Fruit fly (Drosophila melanogaster) whole organism, embryonic: ENCODE data around the gene p24-1.

Experiments
- Antp ChIP-seq: fragments of 200-800 bp; sonication (Bioruptor generic); optimal IDR thresholded peaks from 3 replicates; lab custom pipeline; 2016; ENCODE audit warnings: missing biosample characterization, missing genetic modification characterization
- Atf6 ChIP-seq: fragments of 200-800 bp; sonication (Bioruptor generic); IDR thresholded peaks from 2 replicates; pipeline ENCODE4 v1.3.6; 2022; ENCODE audit warnings: missing biosample characterization, missing genetic modification characterization
- CG15514 ChIP-seq: fragments of 200-800 bp; sonication (Bioruptor generic); optimal IDR thresholded peaks from 3 replicates; lab custom pipeline; 2017; ENCODE audit warnings: missing biosample characterization, missing genetic modification characterization, mild to moderate bottlenecking, moderate library complexity, missing genetic modification reagents
- CG16863 ChIP-seq: fragments of 200-800 bp; sonication (Bioruptor generic); optimal IDR thresholded peaks from 3 replicates; lab custom pipeline; 2016; ENCODE audit warnings: missing biosample characterization, missing genetic modification characterization
- CG17912 ChIP-seq: fragments of 200-800 bp; sonication (Bioruptor generic); optimal IDR thresholded peaks from 2 replicates; lab custom pipeline; 2018; ENCODE audit warnings: missing biosample characterization, mild to moderate bottlenecking, missing genetic modification characterization
- CG1792 ChIP-seq: fragments of 200-800 bp; sonication (Bioruptor generic); optimal IDR thresholded peaks from 2 replicates; lab custom pipeline; 2016; ENCODE audit warnings: missing biosample characterization, missing genetic modification characterization
- CG18262 ChIP-seq: fragments of 200-800 bp; optimal IDR thresholded peaks from 3 replicates; lab custom pipeline; 2019; ENCODE audit warnings: missing biosample characterization, mild to moderate bottlenecking, missing genetic modification characterization, moderate library complexity
- CG1832 ChIP-seq: fragments of 200-800 bp; sonication (Bioruptor generic); optimal IDR thresholded peaks from 2 replicates; lab custom pipeline; 2017; ENCODE audit warnings: missing biosample characterization, mild to moderate bottlenecking, missing genetic modification characterization, inconsistent platforms
- CG2129 ChIP-seq: fragments of 200-800 bp; sonication (Bioruptor generic); IDR thresholded peaks from 2 replicates; pipeline ENCODE4 v1.3.6; 2022; ENCODE audit warnings: missing biosample characterization, missing genetic modification characterization; ENCODE audit not compliant: partially characterized antibody
- CG2889 ChIP-seq: fragments of 200-800 bp; sonication (Bioruptor generic); IDR thresholded peaks from 3 replicates; pipeline ENCODE4 v1.3.6; 2022; ENCODE audit warnings: missing biosample characterization, missing genetic modification characterization
- CG32532 ChIP-seq: fragments of 200-800 bp; sonication (Bioruptor generic); IDR thresholded peaks from 2 replicates; pipeline ENCODE4 v1.3.6; 2022; ENCODE audit warnings: missing biosample characterization, missing genetic modification characterization
- CG34376 ChIP-seq: fragments of 200-800 bp; sonication (Bioruptor generic); optimal IDR thresholded peaks from 2 replicates; lab custom pipeline; 2018; ENCODE audit warnings: missing biosample characterization, mild to moderate bottlenecking, missing genetic modification characterization
- CG3847 ChIP-seq: fragments of 200-800 bp; sonication (Bioruptor generic); IDR thresholded peaks from 2 replicates; pipeline ENCODE4 v1.3.6; 2022; ENCODE audit warnings: missing biosample characterization, missing genetic modification characterization
- CG42726 ChIP-seq: fragments of 200-800 bp; sonication (Bioruptor generic); IDR thresholded peaks from 2 replicates; pipeline ENCODE4 v1.3.6; 2022; ENCODE audit warnings: missing biosample characterization, missing genetic modification characterization; ENCODE audit not compliant: partially characterized antibody
- CG4282 ChIP-seq: fragments of 200-800 bp; sonication (Bioruptor generic); optimal IDR thresholded peaks from 2 replicates; lab custom pipeline; 2016; ENCODE audit warnings: missing biosample characterization, missing genetic modification characterization
- CG5953 ChIP-seq: fragments of 200-800 bp; sonication (Bioruptor generic); IDR thresholded peaks from 2 replicates; pipeline ENCODE4 v1.3.6; 2022; ENCODE audit warnings: missing biosample characterization, missing genetic modification characterization
- GATAe ChIP-seq: fragments of 200-800 bp; sonication (Bioruptor generic); conservative IDR thresholded peaks from 2 replicates; pipeline ENCODE4 v1.3.6; 2022; ENCODE audit warnings: missing biosample characterization, missing genetic modification characterization
- H15 ChIP-seq: fragments of 200-800 bp; sonication (Bioruptor generic); IDR thresholded peaks from 3 replicates; pipeline ENCODE4 v1.3.6; 2022; ENCODE audit warnings: missing biosample characterization, missing genetic modification characterization
- Hr39 ChIP-seq: fragments of >200 bp; optimal IDR thresholded peaks from 2 replicates; lab custom pipeline; 2017
- Hr51 ChIP-seq, 2 experiments: fragments of 200-800 bp; sonication (Bioruptor generic); optimal IDR thresholded peaks; 2 replicates in 1 of 2; 3 replicates in 1 of 2; lab custom pipeline; 2016 to 2018; ENCODE audit warnings: missing biosample characterization in 2 of 2, missing genetic modification characterization in 2 of 2, mild to moderate bottlenecking in 1 of 2, moderate library complexity in 1 of 2
- Lhr ChIP-seq: fragments of 200-800 bp; sonication (Bioruptor generic); optimal IDR thresholded peaks from 3 replicates; lab custom pipeline; 2017; ENCODE audit warnings: mild to moderate bottlenecking, missing biosample characterization, missing genetic modification reagents, missing genetic modification characterization
- Med ChIP-seq: fragments of 200-800 bp; sonication (Bioruptor generic); peaks from one replicate; lab custom pipeline; 2016; ENCODE audit warnings: missing biosample characterization, missing genetic modification characterization, mild to moderate bottlenecking, inconsistent platforms, moderate library complexity
- Mes4 ChIP-seq: fragments of 200-800 bp; sonication (Bioruptor generic); optimal IDR thresholded peaks from 2 replicates; lab custom pipeline; 2016; ENCODE audit warnings: missing biosample characterization, missing genetic modification characterization
- Oli ChIP-seq: fragments of 200-800 bp; sonication (Bioruptor generic); optimal IDR thresholded peaks from 2 replicates; lab custom pipeline; 2018; ENCODE audit warnings: missing biosample characterization, mild to moderate bottlenecking, missing genetic modification characterization, moderate library complexity
- Pdp1 ChIP-seq, 2 experiments: fragments of 200-800 bp; sonication (Bioruptor generic); optimal IDR thresholded peaks; 3 replicates each; lab custom pipeline; 2016; ENCODE audit warnings: missing biosample characterization in 2 of 2, missing genetic modification characterization in 2 of 2, mild to moderate bottlenecking in 1 of 2, moderate library complexity in 1 of 2
- Sin3A ChIP-seq: fragments of >200 bp; optimal IDR thresholded peaks from 2 replicates; lab custom pipeline; 2018
- Sox100B ChIP-seq: fragments of 200-800 bp; sonication (Bioruptor generic); optimal IDR thresholded peaks from 3 replicates; lab custom pipeline; 2018; ENCODE audit warnings: missing biosample characterization, mild to moderate bottlenecking, missing genetic modification characterization
- TFAM ChIP-seq: fragments of 200-800 bp; sonication (Bioruptor generic); optimal IDR thresholded peaks from 2 replicates; lab custom pipeline; 2017; ENCODE audit warnings: missing biosample characterization, missing genetic modification characterization, inconsistent platforms
- Vsx1 ChIP-seq: fragments of 200-800 bp; sonication (Bioruptor generic); optimal IDR thresholded peaks from 2 replicates; lab custom pipeline; 2017; ENCODE audit warnings: missing biosample characterization, mild to moderate bottlenecking, missing genetic modification characterization, missing genetic modification reagents
- ash1 ChIP-seq: fragments of 200-800 bp; sonication (Bioruptor generic); optimal IDR thresholded peaks from 2 replicates; lab custom pipeline; 2018; ENCODE audit warnings: missing biosample characterization, mild to moderate bottlenecking, missing genetic modification characterization
- crol ChIP-seq: fragments of 200-800 bp; sonication (Bioruptor generic); IDR thresholded peaks from 2 replicates; pipeline ENCODE4 v1.3.6; 2022; ENCODE audit warnings: missing biosample characterization, missing genetic modification characterization
- dpn ChIP-seq, 2 experiments: fragments of 200-800 bp; sonication (Bioruptor generic); optimal IDR thresholded peaks; 3 replicates each; lab custom pipeline; 2016; ENCODE audit warnings: missing biosample characterization in 2 of 2, missing genetic modification characterization in 2 of 2
- ems ChIP-seq: fragments of 200-800 bp; sonication (Bioruptor generic); optimal IDR thresholded peaks from 3 replicates; lab custom pipeline; 2016; ENCODE audit warnings: missing biosample characterization, missing genetic modification characterization
- ewg ChIP-seq: fragments of 200-800 bp; sonication (Bioruptor generic); optimal IDR thresholded peaks from 3 replicates; lab custom pipeline; 2017; ENCODE audit warnings: mild to moderate bottlenecking, missing biosample characterization, missing genetic modification reagents, missing genetic modification characterization
- exex ChIP-seq: fragments of 200-800 bp; sonication (Bioruptor generic); optimal IDR thresholded peaks from 4 replicates; lab custom pipeline; 2018; ENCODE audit warnings: missing biosample characterization, mild to moderate bottlenecking, missing genetic modification characterization, moderate library complexity
- fd3F ChIP-seq: fragments of 200-800 bp; sonication (Bioruptor generic); optimal IDR thresholded peaks from 2 replicates; lab custom pipeline; 2018; ENCODE audit warnings: missing biosample characterization, mild to moderate bottlenecking, missing genetic modification characterization, moderate library complexity
- gce ChIP-seq: fragments of 200-800 bp; sonication (Bioruptor generic); IDR thresholded peaks from 3 replicates; pipeline ENCODE4 v1.3.6; 2022; ENCODE audit warnings: missing biosample characterization, missing genetic modification characterization
- gcm2 ChIP-seq: fragments of 200-800 bp; sonication (Bioruptor generic); optimal IDR thresholded peaks from 2 replicates; lab custom pipeline; 2016; ENCODE audit warnings: missing biosample characterization, missing genetic modification characterization
- grn ChIP-seq: fragments of 200-800 bp; sonication (Bioruptor generic); optimal IDR thresholded peaks from 3 replicates; lab custom pipeline; 2017; ENCODE audit warnings: missing biosample characterization, missing genetic modification characterization
- lilli ChIP-seq: fragments of 200-800 bp; sonication (Bioruptor generic); optimal IDR thresholded peaks from 3 replicates; lab custom pipeline; 2016; ENCODE audit warnings: missing biosample characterization, missing genetic modification characterization
- mirr ChIP-seq: fragments of 200-800 bp; sonication (Bioruptor generic); optimal IDR thresholded peaks from 3 replicates; lab custom pipeline; 2018; ENCODE audit warnings: missing biosample characterization, mild to moderate bottlenecking, missing genetic modification characterization
- nerfin-1 ChIP-seq: fragments of 200-800 bp; sonication (Bioruptor generic); optimal IDR thresholded peaks from 3 replicates; lab custom pipeline; 2019; ENCODE audit warnings: missing biosample characterization, mild to moderate bottlenecking, missing genetic modification characterization, moderate library complexity
- pnt ChIP-seq: fragments of 200-800 bp; sonication (Bioruptor generic); optimal IDR thresholded peaks from 3 replicates; lab custom pipeline; 2016; ENCODE audit warnings: missing biosample characterization, missing genetic modification characterization
- prd ChIP-seq, 3 experiments: fragments of >200 bp in 2 of 3; fragments of 200-800 bp in 1 of 3; sonication (Bioruptor generic) in 1 of 3; optimal IDR thresholded peaks in 2 of 3; IDR thresholded peaks in 1 of 3; 2 replicates in 2 of 3; 3 replicates in 1 of 3; pipeline versions ENCODE4 v1.3.6 to Lab custom; 2017 to 2022; ENCODE audit warnings: missing biosample characterization in 1 of 3, missing genetic modification characterization in 1 of 3
- sd ChIP-seq: fragments of 200-800 bp; sonication (Bioruptor generic); optimal IDR thresholded peaks from 3 replicates; lab custom pipeline; 2018; ENCODE audit warnings: missing biosample characterization, mild to moderate bottlenecking, missing genetic modification characterization, moderate library complexity
- sug ChIP-seq: fragments of 200-800 bp; optimal IDR thresholded peaks from 2 replicates; lab custom pipeline; 2019; ENCODE audit warnings: missing biosample characterization, mild to moderate bottlenecking, missing genetic modification characterization, moderate library complexity
- tll ChIP-seq, 2 experiments: fragments of 200-800 bp in 1 of 2; fragments of >200 bp in 1 of 2; sonication (Bioruptor generic) in 1 of 2; optimal IDR thresholded peaks; 2 replicates each; lab custom pipeline; 2017 to 2019; ENCODE audit warnings: missing biosample characterization in 2 of 2, missing genetic modification characterization in 2 of 2, mild to moderate bottlenecking in 1 of 2, moderate library complexity in 1 of 2
- tx ChIP-seq: fragments of 200-800 bp; sonication (Bioruptor generic); optimal IDR thresholded peaks from 2 replicates; lab custom pipeline; 2016; ENCODE audit warnings: missing biosample characterization, missing genetic modification characterization
- vvl ChIP-seq: fragments of 200-800 bp; sonication (Bioruptor generic); IDR thresholded peaks from 2 replicates; pipeline ENCODE4 v1.3.6; 2022; ENCODE audit warnings: missing biosample characterization, missing genetic modification characterization

p24-1 gene

DNA sequence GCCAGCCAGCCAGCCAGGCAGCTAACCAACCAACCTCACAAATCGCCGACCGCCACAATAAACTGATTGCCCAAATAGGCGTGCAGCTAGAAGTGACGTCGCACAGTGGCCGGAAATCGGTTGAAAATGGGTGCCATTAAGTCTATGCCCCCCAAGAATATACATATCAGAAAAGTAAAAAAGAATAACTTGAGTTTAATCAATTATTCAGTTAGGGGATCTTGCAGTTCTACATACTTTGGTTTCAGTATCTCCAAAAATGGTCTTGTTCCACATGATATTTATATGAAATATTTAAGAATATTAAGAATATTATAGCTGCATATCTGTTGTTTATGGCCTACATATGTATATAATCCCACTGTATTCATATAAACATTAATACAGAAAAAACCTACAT lies 33.0 kb upstream of the p24-1 start (continued):
- TF ChIP-seq prd (optimal IDR thresholded peaks at IDR 0.05; lab: Kevin White, UChicago) (no peak), prd (GFP tag; IDR thresholded peaks at IDR 0.05; lab: Robert Waterston, UW) (0 out of 3 replicates have a peak, but pooled peaks have one; percentile 18), dpn (GFP tag; optimal IDR thresholded peaks at IDR 0.05; lab: Kevin White, UChicago) (peak in 1 of 2 experiments; percentile 37), mirr (peak; percentile 37), Atf6 (GFP tag; lab: Robert Waterston, UW) (peak; percentile 59; the same call in 1 of the 2 replicates), Oli (tag; lab: Kevin White, UChicago) (peak; percentile 60), ems (no peak), vvl (peak; percentile 52; the same call in 1 of the 2 replicates), CG32532 (peak; percentile 49; the same call in 1 of the 2 replicates), sug (tag; lab: Kevin White, UChicago) (peak; percentile 47), Lhr (GFP tag; lab: Kevin White, UChicago) (no peak), GATAe (GFP tag; lab: Robert Waterston, UW) (no peak)

DNA sequence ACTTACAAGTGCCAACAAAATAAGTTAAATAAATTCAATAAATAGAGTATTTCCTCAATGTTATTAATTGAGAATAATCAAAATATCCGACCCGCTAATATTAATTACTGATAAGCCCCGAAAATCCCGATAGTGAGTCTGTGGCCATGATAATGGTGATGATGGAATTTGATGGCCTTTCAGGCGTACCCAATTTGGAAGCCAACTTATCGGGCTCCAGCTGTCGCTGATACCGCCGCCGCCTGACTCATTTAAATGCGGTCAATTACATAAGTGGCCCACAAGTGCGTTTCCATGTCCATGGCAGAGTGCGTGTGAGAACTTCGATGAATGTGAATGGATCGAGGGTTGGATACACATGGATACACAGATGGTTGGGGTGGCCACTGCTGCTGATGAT lies 31.8 kb upstream of the p24-1 start:
- TF ChIP-seq lilli (GFP tag; lab: Kevin White, UChicago) (peak; percentile 10), CG1832 (GFP tag; lab: Kevin White, UChicago) (no peak), CG34376 (GFP tag; lab: Kevin White, UChicago) (peak; percentile 58), sug (tag; lab: Kevin White, UChicago) (peak; percentile 51), CG2129 (GFP tag; lab: Robert Waterston, UW) (no peak), crol (GFP tag; lab: Robert Waterston, UW) (no peak), Sin3A (lab: Kevin White, UChicago) (no peak), CG17912 (GFP tag; lab: Kevin White, UChicago) (no peak), Pdp1 (GFP tag; optimal IDR thresholded peaks at IDR 0.05; lab: Kevin White, UChicago) (peak in 1 of 2 experiments; percentile 89), Hr51 (GFP tag; optimal IDR thresholded peaks at IDR 0.05; lab: Kevin White, UChicago) (no peak), CG2889 (GFP tag; lab: Robert Waterston, UW) (no peak), H15 (GFP tag; lab: Robert Waterston, UW) (no peak), CG15514 (GFP tag; lab: Kevin White, UChicago) (no peak), CG4282 (GFP tag; lab: Kevin White, UChicago) (no peak), CG5953 (no peak), CG18262 (tag; lab: Kevin White, UChicago) (no peak), nerfin-1 (tag; lab: Kevin White, UChicago) (no peak), gcm2 (GFP tag; lab: Kevin White, UChicago) (no peak), Med (GFP tag; lab: Kevin White, UChicago) (peak; percentile 28), Mes4 (no peak), gce (GFP tag; lab: Robert Waterston, UW) (no peak), CG3847 (GFP tag; lab: Robert Waterston, UW) (no peak), Antp (no peak), Vsx1 (no peak), sd (tag; lab: Kevin White, UChicago) (peak; percentile 57), pnt (GFP tag; lab: Kevin White, UChicago) (no peak), dpn (GFP tag; optimal IDR thresholded peaks at IDR 0.05; lab: Kevin White, UChicago) (no peak), exex (tag; lab: Kevin White, UChicago) (peak; percentile 85), fd3F (GFP tag; lab: Kevin White, UChicago) (no peak), grn (GFP tag; lab: Kevin White, UChicago) (peak; percentile 31), Hr39 (lab: Kevin White, UChicago) (no peak), Sox100B (GFP tag; lab: Kevin White, UChicago) (no peak), TFAM (GFP tag; lab: Kevin White, UChicago) (no peak), tll (GFP tag; optimal IDR thresholded peaks at IDR 0.05; lab: Kevin White, UChicago) (no peak), CG16863 (no peak), CG1792 (GFP tag; lab: Kevin White, UChicago) (no peak), tx (GFP tag; lab: Kevin White, UChicago) (no peak), ewg (no peak), CG42726 (no peak), ash1 (GFP tag; lab: Kevin White, UChicago) (no peak), mirr (peak; percentile 30), CG32532 (no peak)
